Worm (Caenorhabditis elegans) whole organism, L4 larva: ENCODE data around the gene Y77E11A.7.

Experiments
- F37D6.2 ChIP-seq: sonication (generic microtip); optimal IDR thresholded peaks from 2 replicates; lab custom pipeline; 2016; ENCODE audit warnings: mild to moderate bottlenecking, missing genetic modification characterization, missing compliant biosample characterization
- F44E2.7 ChIP-seq: fragments of 200-800 bp; sonication (Bioruptor generic); IDR thresholded peaks from 2 replicates; pipeline ENCODE4 v2.1.2; 2022; ENCODE audit warnings: missing genetic modification characterization, missing compliant biosample characterization
- F49E8.2 ChIP-seq: sonication (generic microtip); optimal IDR thresholded peaks from 2 replicates; lab custom pipeline; 2016; ENCODE audit warnings: missing compliant biosample characterization, mild to moderate bottlenecking, missing genetic modification characterization, borderline replicate concordance
- R02D3.7 ChIP-seq: fragments of 150-350 bp; sonication (generic microtip); optimal IDR thresholded peaks from 3 replicates; lab custom pipeline; 2014; ENCODE audit warnings: missing biosample characterization, missing genetic modification characterization
- T26A8.4 ChIP-seq: fragments of 200-800 bp; sonication (Bioruptor generic); IDR thresholded peaks from 2 replicates; pipeline ENCODE4 v1.3.6; 2022; ENCODE audit warnings: missing genetic modification characterization, missing compliant biosample characterization
- Y48G9A.11 ChIP-seq: fragments of 200-800 bp; sonication (Bioruptor generic); IDR thresholded peaks from 2 replicates; pipeline ENCODE4 v1.3.6; 2022; ENCODE audit warnings: missing genetic modification reagents, missing genetic modification characterization, missing compliant biosample characterization
- Y75B8A.6 ChIP-seq: fragments of 200-800 bp; sonication (Bioruptor generic); IDR thresholded peaks from 2 replicates; pipeline ENCODE4 v1.3.6; 2022; ENCODE audit warnings: missing genetic modification reagents, missing genetic modification characterization, missing compliant biosample characterization
- aha-1 ChIP-seq: fragments of 150-350 bp; peaks from one replicate; lab custom pipeline; 2014; ENCODE audit warnings: missing biosample characterization, missing genetic modification characterization
- arid-1 ChIP-seq: fragments of 200-800 bp; sonication (Bioruptor generic); conservative IDR thresholded peaks from 2 replicates; pipeline ENCODE4 v1.3.6; 2022; ENCODE audit warnings: missing genetic modification reagents, missing genetic modification characterization, missing compliant biosample characterization
- attf-4 ChIP-seq: sonication (generic microtip); optimal IDR thresholded peaks from 3 replicates; lab custom pipeline; 2017; ENCODE audit warnings: missing biosample characterization, missing genetic modification characterization
- ceh-28 ChIP-seq: fragments of 150-350 bp; optimal IDR thresholded peaks from 2 replicates; lab custom pipeline; 2014; ENCODE audit warnings: missing biosample characterization, missing genetic modification reagents, missing genetic modification characterization
- ceh-82 ChIP-seq: sonication (generic microtip); optimal IDR thresholded peaks from 2 replicates; lab custom pipeline; 2017; ENCODE audit warnings: missing biosample characterization, missing genetic modification characterization
- cey-2 ChIP-seq: sonication (generic microtip); optimal IDR thresholded peaks from 3 replicates; lab custom pipeline; 2017; ENCODE audit warnings: missing genetic modification characterization, mild to moderate bottlenecking, missing compliant biosample characterization, antibody characterized with exemption, borderline replicate concordance; ENCODE audit not compliant: insufficient read depth
- dmd-8 ChIP-seq: fragments of 200-800 bp; sonication (Bioruptor generic); IDR thresholded peaks from 2 replicates; pipeline ENCODE4 v1.3.6; 2022; ENCODE audit warnings: missing genetic modification characterization, missing compliant biosample characterization
- gei-8 ChIP-seq: fragments of 200-800 bp; sonication (Bioruptor generic); optimal IDR thresholded peaks from 2 replicates; lab custom pipeline; 2018; ENCODE audit warnings: mild to moderate bottlenecking, missing genetic modification characterization, missing compliant biosample characterization
- hlh-11 ChIP-seq: fragments of 200-800 bp; sonication (Bioruptor generic); optimal IDR thresholded peaks from 2 replicates; lab custom pipeline; 2018; ENCODE audit warnings: mild to moderate bottlenecking, missing genetic modification characterization, missing compliant biosample characterization
- hmg-1.1 ChIP-seq: fragments of 200-800 bp; sonication (Bioruptor generic); IDR thresholded peaks from 2 replicates; pipeline ENCODE4 v1.3.6; 2022; ENCODE audit warnings: missing genetic modification reagents, missing genetic modification characterization, missing compliant biosample characterization
- jun-1 ChIP-seq: fragments of 150-350 bp; optimal IDR thresholded peaks from 2 replicates; lab custom pipeline; 2014; ENCODE audit warnings: missing biosample characterization, missing genetic modification reagents, missing genetic modification characterization
- lim-7 ChIP-seq: fragments of 200-800 bp; sonication (Bioruptor generic); IDR thresholded peaks from 2 replicates; pipeline ENCODE4 v1.3.6; 2022; ENCODE audit warnings: missing genetic modification characterization, missing compliant biosample characterization
- lin-1 ChIP-seq: fragments of 200-800 bp; sonication (Bioruptor generic); IDR thresholded peaks from 2 replicates; pipeline ENCODE4 v1.3.6; 2022; ENCODE audit warnings: missing genetic modification reagents, missing genetic modification characterization, missing compliant biosample characterization
- lin-13 ChIP-seq: fragments of 150-350 bp; optimal IDR thresholded peaks from 2 replicates; lab custom pipeline; 2014; ENCODE audit warnings: missing biosample characterization, missing genetic modification reagents, missing genetic modification characterization
- lin-39 ChIP-seq: fragments of 150-350 bp; optimal IDR thresholded peaks from 2 replicates; lab custom pipeline; 2014; ENCODE audit warnings: missing biosample characterization, missing genetic modification reagents, missing genetic modification characterization
- lsy-2 ChIP-seq, 2 experiments: fragments of 150-350 bp in 1 of 2; sonication (generic microtip) in 1 of 2; optimal IDR thresholded peaks; 2 replicates each; lab custom pipeline; 2014 to 2017; ENCODE audit warnings: missing biosample characterization in 2 of 2, missing genetic modification characterization in 2 of 2
- madf-5 ChIP-seq, 2 experiments: fragments of 200-800 bp; sonication (Bioruptor generic); IDR thresholded peaks; 2 replicates each; pipeline ENCODE4 v1.3.6; 2022; ENCODE audit warnings: missing compliant biosample characterization in 2 of 2, missing genetic modification characterization in 2 of 2
- mdl-1 ChIP-seq, 2 experiments: fragments of 150-350 bp in 1 of 2; sonication (generic microtip) in 1 of 2; optimal IDR thresholded peaks; 2 replicates each; lab custom pipeline; 2014 to 2017; ENCODE audit warnings: missing biosample characterization in 2 of 2, missing genetic modification characterization in 2 of 2
- mep-1 ChIP-seq: fragments of 150-350 bp; sonication (generic microtip); optimal IDR thresholded peaks from 3 replicates; lab custom pipeline; 2014; ENCODE audit warnings: missing biosample characterization, missing genetic modification characterization
- mes-2 ChIP-seq: sonication (generic microtip); optimal IDR thresholded peaks from 2 replicates; lab custom pipeline; 2016; ENCODE audit warnings: missing genotype, mild to moderate bottlenecking, missing genetic modification characterization, missing compliant biosample characterization; ENCODE audit not compliant: poor library complexity, severe bottlenecking
- nhr-102 ChIP-seq: sonication (generic microtip); optimal IDR thresholded peaks from 2 replicates; lab custom pipeline; 2016; ENCODE audit warnings: mild to moderate bottlenecking, missing genetic modification characterization, moderate library complexity, missing compliant biosample characterization
- nhr-42 ChIP-seq: fragments of 200-800 bp; sonication (Bioruptor generic); IDR thresholded peaks from 2 replicates; pipeline ENCODE4 v1.3.6; 2022; ENCODE audit warnings: missing genetic modification characterization, missing compliant biosample characterization
- nhr-6 ChIP-seq: fragments of 150-350 bp; optimal IDR thresholded peaks from 2 replicates; lab custom pipeline; 2014; ENCODE audit warnings: missing biosample characterization, missing genetic modification characterization
- nhr-77 ChIP-seq: fragments of 150-350 bp; optimal IDR thresholded peaks from 2 replicates; lab custom pipeline; 2014; ENCODE audit warnings: missing biosample characterization, missing genetic modification characterization
- set-16 ChIP-seq: fragments of 200-800 bp; sonication (Bioruptor generic); IDR thresholded peaks from 2 replicates; pipeline ENCODE4 v1.3.6; 2022; ENCODE audit warnings: missing genetic modification reagents, missing genetic modification characterization, missing compliant biosample characterization
- snpc-1.2 ChIP-seq: fragments of 200-800 bp; sonication (Bioruptor generic); IDR thresholded peaks from 2 replicates; pipeline ENCODE4 v1.3.6; 2022; ENCODE audit warnings: missing genetic modification reagents, missing genetic modification characterization, missing compliant biosample characterization
- snpc-4 ChIP-seq: fragments of 150-350 bp; optimal IDR thresholded peaks from 2 replicates; lab custom pipeline; 2014; ENCODE audit warnings: missing biosample characterization, missing genetic modification characterization
- tra-1 ChIP-seq: fragments of 200-800 bp; sonication (Bioruptor generic); IDR thresholded peaks from 2 replicates; pipeline ENCODE4 v1.3.6; 2022; ENCODE audit warnings: missing genetic modification reagents, missing genetic modification characterization, missing compliant biosample characterization
- unc-62 ChIP-seq, 3 experiments: fragments of 150-350 bp in 1 of 3; sonication (generic microtip); optimal IDR thresholded peaks in 2 of 3; peaks in 1 of 3; 1 replicate in 1 of 3; 2 replicates in 2 of 3; lab custom pipeline; 2014 to 2017; ENCODE audit warnings: missing biosample characterization in 3 of 3, missing genetic modification characterization in 3 of 3, missing genetic modification reagents in 3 of 3, missing genotype in 1 of 3
- zip-2 ChIP-seq: fragments of 150-350 bp; optimal IDR thresholded peaks from 2 replicates; lab custom pipeline; 2014; ENCODE audit warnings: missing biosample characterization, missing genetic modification characterization

Y77E11A.7 gene

ce11 chrIV:1419795-1420509 is at the start of gene Y77E11A.7 (continued):
- TF ChIP-seq R02D3.7 (tag; lab: Kevin White, UChicago) (peak; percentile 60), mep-1 (tag; lab: Kevin White, UChicago) (peak; percentile 89), Y75B8A.6 (no peak), ceh-28 (tag; lab: Kevin White, UChicago) (peak; percentile 39), zip-2 (tag; lab: Kevin White, UChicago) (no peak), nhr-6 (tag; lab: Kevin White, UChicago) (peak; percentile 70)

- peak; percentile 97 for TF ChIP-seq aha-1
- no peak for TF ChIP-seq hmg-1.1 (GFP tag; lab: Robert Waterston, UW)
- no peak for TF ChIP-seq lin-39
- TF ChIP-seq, all 104 proteins: peak for 1
These were observed 49.4 kb upstream of the Y77E11A.7 start for ce11 chrIV:1469093-1469492.

ce11 chrIV:1465462-1465861 is 45.8 kb upstream of the Y77E11A.7 start:
- TF ChIP-seq madf-5 (GFP tag; IDR thresholded peaks at IDR 0.05; lab: Robert Waterston, UW) (0 out of 4 replicates have a peak, but pooled peaks of 1 of the 2 experiments have one; percentile 27), aha-1 (peak; percentile 85), nhr-77 (tag; lab: Kevin White, UChicago) (no peak), unc-62 (GFP tag; optimal IDR thresholded peaks at IDR 0.05 in 1 of 2; lab: Kevin White, UChicago) (peak in 1 of 2 experiments; percentile 36), unc-62 (tag; optimal IDR thresholded peaks at IDR 0.05; lab: Kevin White, UChicago) (no peak)

- TF ChIP-seq tra-1 (no peak), Y48G9A.11 (GFP tag; lab: Robert Waterston, UW) (no peak), aha-1 (peak; percentile 92), lim-7 (no peak), snpc-4 (tag; lab: Kevin White, UChicago) (no peak)
- TF ChIP-seq, all 104 proteins: peak for 1
These were observed 41.8 kb upstream of the Y77E11A.7 start for ce11 chrIV:1461463-1461862.

- TF ChIP-seq nhr-42 (GFP tag; lab: Robert Waterston, UW) (no peak), F49E8.2 (tag; lab: Kevin White, UChicago) (no peak), hlh-11 (tag; lab: Kevin White, UChicago) (no peak), Y75B8A.6 (no peak), F37D6.2 (tag; lab: Kevin White, UChicago) (no peak), gei-8 (no peak), hmg-1.1 (GFP tag; lab: Robert Waterston, UW) (no peak)
These were observed 41.0 kb upstream of the Y77E11A.7 start, which contains the start of gene col-106 for ce11 chrIV:1460686-1461085. TSS of gene col-106 (minus strand) at chrIV:1460786.

ce11 chrIV:1459826-1460489 is 40.3 kb upstream of the Y77E11A.7 start:
- TF ChIP-seq aha-1 (peak; percentile 77), F44E2.7 (no peak), lsy-2 (tag; optimal IDR thresholded peaks at IDR 0.05; lab: Kevin White, UChicago) (no peak), set-16 (peak; percentile 95)

ce11 chrIV:1459419-1459818 is 39.8 kb upstream of the Y77E11A.7 start:
- TF ChIP-seq lin-1 (no peak; the same call in 1 of the 2 replicates), jun-1 (tag; lab: Kevin White, UChicago) (no peak), dmd-8 (GFP tag; lab: Robert Waterston, UW) (peak; percentile 13; the same call in 1 of the 2 replicates), mdl-1 (tag; optimal IDR thresholded peaks at IDR 0.05; lab: Kevin White, UChicago) (no peak), arid-1 (GFP tag; lab: Robert Waterston, UW) (0 out of 2 replicates have a peak, but pooled peaks have one; percentile 8), snpc-1.2 (GFP tag; lab: Robert Waterston, UW) (no peak), nhr-42 (GFP tag; lab: Robert Waterston, UW) (no peak), lin-13 (peak; percentile 63), madf-5 (GFP tag; IDR thresholded peaks at IDR 0.05; lab: Robert Waterston, UW) (no peak), mes-2 (tag; lab: Kevin White, UChicago) (no peak), cey-2 (tag; lab: Kevin White, UChicago) (no peak), T26A8.4 (GFP tag; lab: Robert Waterston, UW) (0 out of 2 replicates have a peak, but pooled peaks have one; percentile 13), nhr-102 (tag; lab: Kevin White, UChicago) (peak; percentile 8), ceh-82 (tag; lab: Kevin White, UChicago) (no peak), attf-4 (tag; lab: Kevin White, UChicago) (no peak)
